Worm (Caenorhabditis elegans) whole organism, late embryonic: ENCODE data around the gene srg-53.

Experiments
- C08G9.2 ChIP-seq: sonication (generic microtip); optimal IDR thresholded peaks from 2 replicates; lab custom pipeline; 2016; ENCODE audit warnings: mild to moderate bottlenecking, missing genetic modification characterization, moderate library complexity, missing compliant biosample characterization
- F13H6.1 ChIP-seq: sonication (generic microtip); optimal IDR thresholded peaks from 2 replicates; lab custom pipeline; 2016; ENCODE audit warnings: missing genetic modification characterization, missing compliant biosample characterization
- Y22D7AL.16 ChIP-seq: sonication (generic microtip); optimal IDR thresholded peaks from 2 replicates; lab custom pipeline; 2016; ENCODE audit warnings: missing genetic modification characterization, missing compliant biosample characterization
- ahr-1 ChIP-seq: sonication (generic microtip); optimal IDR thresholded peaks from 2 replicates; lab custom pipeline; 2016; ENCODE audit warnings: missing genetic modification characterization, missing compliant biosample characterization
- ama-1 ChIP-seq: fragments of 150-350 bp; optimal IDR thresholded peaks from 2 replicates; lab custom pipeline; 2014
- ceh-14 ChIP-seq: sonication (generic microtip); optimal IDR thresholded peaks from 2 replicates; lab custom pipeline; 2016; ENCODE audit warnings: missing genotype, missing genetic modification characterization, missing compliant biosample characterization
- ceh-18 ChIP-seq: sonication (generic microtip); optimal IDR thresholded peaks from 2 replicates; lab custom pipeline; 2016; ENCODE audit warnings: missing genetic modification characterization, missing compliant biosample characterization
- ceh-19 ChIP-seq: fragments of 200-800 bp; sonication (Bioruptor generic); optimal IDR thresholded peaks from 2 replicates; lab custom pipeline; 2018; ENCODE audit warnings: mild to moderate bottlenecking, missing genetic modification characterization, missing compliant biosample characterization
- ceh-24 ChIP-seq: sonication (generic microtip); optimal IDR thresholded peaks from 2 replicates; lab custom pipeline; 2016; ENCODE audit warnings: mild to moderate bottlenecking, missing genetic modification characterization, missing compliant biosample characterization
- ceh-31 ChIP-seq: sonication (generic microtip); optimal IDR thresholded peaks from 2 replicates; lab custom pipeline; 2016; ENCODE audit warnings: missing genetic modification characterization, missing compliant biosample characterization
- ceh-48 ChIP-seq: sonication (generic microtip); optimal IDR thresholded peaks from 2 replicates; lab custom pipeline; 2016; ENCODE audit warnings: missing genetic modification characterization, inconsistent platforms, missing compliant biosample characterization
- ceh-9 ChIP-seq: sonication (generic microtip); optimal IDR thresholded peaks from 2 replicates; lab custom pipeline; 2016; ENCODE audit warnings: mild to moderate bottlenecking, missing genetic modification characterization, inconsistent platforms, missing compliant biosample characterization
- che-1 ChIP-seq: sonication (generic microtip); optimal IDR thresholded peaks from 2 replicates; lab custom pipeline; 2016; ENCODE audit warnings: mild to moderate bottlenecking, missing genetic modification characterization, missing compliant biosample characterization
- dmd-4 ChIP-seq: sonication (generic microtip); optimal IDR thresholded peaks from 2 replicates; lab custom pipeline; 2016; ENCODE audit warnings: borderline replicate concordance, missing genetic modification characterization, missing compliant biosample characterization
- elt-4 ChIP-seq: sonication (generic microtip); optimal IDR thresholded peaks from 2 replicates; lab custom pipeline; 2016; ENCODE audit warnings: missing genetic modification characterization, missing compliant biosample characterization
- ets-4 ChIP-seq: sonication (generic microtip); optimal IDR thresholded peaks from 2 replicates; lab custom pipeline; 2016; ENCODE audit warnings: missing genetic modification characterization, missing compliant biosample characterization
- hlh-13 ChIP-seq: fragments of 200-800 bp; sonication (Bioruptor generic); optimal IDR thresholded peaks from 2 replicates; lab custom pipeline; 2018; ENCODE audit warnings: mild to moderate bottlenecking, missing genetic modification characterization, missing compliant biosample characterization
- hlh-30 ChIP-seq: sonication (generic microtip); optimal IDR thresholded peaks from 2 replicates; lab custom pipeline; 2017; ENCODE audit warnings: antibody characterized with exemption, missing genetic modification characterization, missing compliant biosample characterization; ENCODE audit not compliant: insufficient read depth
- hlh-6 ChIP-seq: sonication (generic microtip); optimal IDR thresholded peaks from 2 replicates; lab custom pipeline; 2016; ENCODE audit warnings: missing genotype, missing genetic modification characterization, missing compliant biosample characterization
- hlh-8 ChIP-seq: sonication (generic microtip); optimal IDR thresholded peaks from 2 replicates; lab custom pipeline; 2016; ENCODE audit warnings: missing genotype, missing genetic modification characterization, missing compliant biosample characterization
- lim-6 ChIP-seq: sonication (generic microtip); optimal IDR thresholded peaks from 2 replicates; lab custom pipeline; 2016; ENCODE audit warnings: missing genetic modification characterization, missing compliant biosample characterization
- nhr-11 ChIP-seq: fragments of 150-350 bp; optimal IDR thresholded peaks from 2 replicates; lab custom pipeline; 2014; ENCODE audit warnings: missing biosample characterization, missing genetic modification characterization
- nhr-232 ChIP-seq: sonication (generic microtip); optimal IDR thresholded peaks from 2 replicates; lab custom pipeline; 2016; ENCODE audit warnings: missing genetic modification characterization, missing compliant biosample characterization
- npax-4 ChIP-seq: sonication (generic microtip); optimal IDR thresholded peaks from 2 replicates; lab custom pipeline; 2016; ENCODE audit warnings: missing genetic modification characterization, missing compliant biosample characterization
- pat-9 ChIP-seq: fragments of 200-800 bp; sonication (Bioruptor generic); optimal IDR thresholded peaks from 2 replicates; lab custom pipeline; 2018; ENCODE audit warnings: mild to moderate bottlenecking, missing genetic modification characterization, moderate library complexity, missing compliant biosample characterization
- pha-2 ChIP-seq: sonication (generic microtip); optimal IDR thresholded peaks from 2 replicates; lab custom pipeline; 2017; ENCODE audit warnings: mild to moderate bottlenecking, missing genetic modification characterization, missing compliant biosample characterization
- pqm-1 ChIP-seq: sonication (generic microtip); optimal IDR thresholded peaks from 2 replicates; lab custom pipeline; 2016; ENCODE audit warnings: missing genetic modification characterization, missing compliant biosample characterization
- pros-1 ChIP-seq: fragments of 150-350 bp; optimal IDR thresholded peaks from 2 replicates; lab custom pipeline; 2014; ENCODE audit warnings: missing biosample characterization, missing genetic modification reagents, missing genetic modification characterization
- ref-2 ChIP-seq: sonication (generic microtip); optimal IDR thresholded peaks from 2 replicates; lab custom pipeline; 2016; ENCODE audit warnings: missing genetic modification characterization, missing compliant biosample characterization
- rnt-1 ChIP-seq: sonication (generic microtip); optimal IDR thresholded peaks from 2 replicates; lab custom pipeline; 2016; ENCODE audit warnings: missing genetic modification characterization, missing compliant biosample characterization
- sdc-2 ChIP-seq: sonication (generic microtip); optimal IDR thresholded peaks from 2 replicates; lab custom pipeline; 2016; ENCODE audit warnings: missing genotype, missing genetic modification characterization, missing compliant biosample characterization
- sox-2 ChIP-seq: fragments of 200-800 bp; sonication (Bioruptor generic); IDR thresholded peaks from 2 replicates; pipeline ENCODE4 v1.3.6; 2022; ENCODE audit warnings: missing genetic modification reagents, missing genetic modification characterization, missing compliant biosample characterization
- syd-9 ChIP-seq: sonication (generic microtip); optimal IDR thresholded peaks from 2 replicates; lab custom pipeline; 2016; ENCODE audit warnings: mild to moderate bottlenecking, missing genetic modification characterization, moderate library complexity, missing compliant biosample characterization
- tbx-7 ChIP-seq: sonication (generic microtip); optimal IDR thresholded peaks from 2 replicates; lab custom pipeline; 2016; ENCODE audit warnings: missing genotype, missing genetic modification characterization, missing compliant biosample characterization
- ttx-3 ChIP-seq: sonication (generic microtip); optimal IDR thresholded peaks from 2 replicates; lab custom pipeline; 2016; ENCODE audit warnings: missing genetic modification reagents, missing genetic modification characterization, missing compliant biosample characterization
- unc-42 ChIP-seq: sonication (generic microtip); optimal IDR thresholded peaks from 2 replicates; lab custom pipeline; 2016; ENCODE audit warnings: missing genotype, missing genetic modification characterization, missing compliant biosample characterization
- unc-86 ChIP-seq: sonication (generic microtip); optimal IDR thresholded peaks from 2 replicates; lab custom pipeline; 2016; ENCODE audit warnings: missing genetic modification characterization, missing compliant biosample characterization

srg-53 gene

DNA sequence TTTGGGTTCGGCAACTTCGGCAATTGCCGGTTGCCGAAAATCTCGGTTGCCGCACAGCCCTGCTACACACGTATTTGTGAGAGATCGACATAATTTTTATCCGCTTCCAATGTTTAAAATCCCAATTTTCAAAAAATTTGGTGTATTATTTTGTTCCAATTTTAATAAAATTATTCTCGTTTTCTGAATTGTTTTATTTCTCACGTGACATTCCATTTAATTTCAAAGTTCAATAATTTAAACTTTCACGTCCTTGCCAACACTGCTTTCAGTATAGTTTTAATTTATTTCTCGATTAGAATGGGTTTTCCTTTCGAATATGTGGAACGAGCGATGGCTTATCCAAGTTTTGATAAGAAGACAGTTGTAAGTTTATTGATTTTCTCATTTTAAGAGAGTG is 22.7 kb upstream of the srg-53 start, which contains the start of gene K09C6.2:
Gene K09C6.2, plus strand, starts transcription at position 301 of the 400 bp plus-strand sequence.
- TF ChIP-seq che-1 (tag; lab: Kevin White, UChicago): no peak
- no peak for TF ChIP-seq rnt-1
- TF ChIP-seq ets-4: no peak
- no peak for TF ChIP-seq sdc-2 (tag; lab: Kevin White, UChicago)
- no peak for TF ChIP-seq ceh-18 (tag; lab: Kevin White, UChicago)
- TF ChIP-seq tbx-7: no peak

DNA sequence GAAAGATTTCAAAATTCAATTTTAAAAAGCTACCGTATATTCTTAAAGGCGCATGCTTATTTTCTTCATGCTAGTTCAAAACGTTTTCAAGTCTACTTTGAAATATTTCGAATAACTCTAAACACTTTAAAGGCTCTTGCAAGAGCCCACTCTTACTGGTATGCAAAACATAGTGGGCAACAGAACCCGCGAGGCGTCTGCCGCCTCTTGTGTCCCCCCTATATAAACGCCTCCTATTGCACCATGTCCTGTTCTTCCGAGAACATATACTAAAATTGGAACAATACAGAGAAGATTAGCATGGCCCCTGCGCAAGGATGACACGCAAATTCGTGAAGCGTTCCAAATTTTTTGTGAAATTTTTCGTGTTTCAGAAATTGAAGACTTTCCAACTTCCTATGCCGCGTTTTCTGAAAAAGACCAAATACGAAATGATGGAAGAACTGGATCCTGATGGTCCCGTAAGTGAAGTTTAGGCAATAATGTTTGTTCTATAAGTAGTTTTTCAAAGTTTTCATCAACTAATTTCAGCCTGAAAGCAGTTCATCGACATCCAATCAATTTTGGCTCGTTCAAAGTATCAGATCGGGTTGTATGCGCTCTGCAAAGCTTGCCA is 20.3 kb upstream of the srg-53 start:
- TF ChIP-seq C08G9.2 (tag; lab: Kevin White, UChicago) (no peak), sox-2 (0 out of 2 replicates have a peak, but pooled peaks have one; percentile 36)

DNA sequence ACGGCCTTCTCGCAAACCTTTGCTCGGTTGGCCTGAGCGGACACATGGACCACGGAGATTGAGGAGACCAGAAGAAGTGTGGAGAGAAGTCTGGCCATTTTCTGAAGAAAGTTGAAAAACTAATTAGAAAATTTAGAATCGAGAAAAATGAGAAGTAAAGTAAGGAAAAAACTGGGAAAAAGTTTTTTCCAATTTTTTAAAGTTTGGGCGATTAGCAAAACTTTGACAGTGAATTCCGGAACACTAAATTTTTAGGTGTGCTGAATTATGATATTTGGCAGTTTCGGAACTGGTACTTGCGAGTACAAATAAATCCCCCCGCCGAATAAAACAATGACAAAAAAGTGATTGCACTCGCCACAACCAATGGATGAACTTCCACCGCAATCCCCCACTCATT is 12.5 kb upstream of the srg-53 start, which contains the start of gene T02B11.3:
Gene T02B11.3, minus strand, starts transcription at position 101 of the 400 bp plus-strand sequence.
- no peak for TF ChIP-seq pha-2 (tag; lab: Kevin White, UChicago)
- TF ChIP-seq rnt-1: no peak
- TF ChIP-seq ahr-1: no peak
- no peak for TF ChIP-seq Y22D7AL.16 (tag; lab: Kevin White, UChicago)
- TF ChIP-seq ceh-14: no peak
- no peak for TF ChIP-seq ceh-48 (tag; lab: Kevin White, UChicago)
- no peak for TF ChIP-seq unc-86 (tag; lab: Kevin White, UChicago)
- no peak for TF ChIP-seq ama-1 (lab: Kevin White, UChicago)
- no peak for TF ChIP-seq pqm-1 (tag; lab: Kevin White, UChicago)
- TF ChIP-seq ceh-9: no peak

DNA sequence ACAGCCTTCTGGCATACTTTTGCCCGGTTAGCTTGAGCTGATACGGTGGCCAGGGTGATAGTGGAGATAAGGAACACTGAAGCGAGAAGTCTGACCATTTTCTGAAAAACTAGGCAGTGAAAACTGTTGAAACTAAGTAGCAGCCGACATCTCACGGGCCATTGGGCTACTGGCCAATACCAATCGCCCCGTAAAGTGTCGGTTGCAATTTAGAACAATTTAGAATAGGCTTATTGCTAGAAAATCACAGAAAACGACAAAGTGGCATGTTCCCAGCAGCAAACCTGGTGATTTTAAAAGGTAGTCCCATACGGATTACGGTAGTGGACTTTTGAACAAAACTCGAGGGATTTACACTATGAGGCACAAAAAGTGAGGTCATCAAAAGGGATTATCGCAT is 8.2 kb upstream of the srg-53 start, which contains the start of gene T02B11.4:
Gene T02B11.4, minus strand, starts transcription at position 101 of the 400 bp plus-strand sequence.
- TF ChIP-seq npax-4 (tag; lab: Kevin White, UChicago) (no peak), unc-42 (tag; lab: Kevin White, UChicago) (no peak), hlh-8 (tag; lab: Kevin White, UChicago) (no peak), ceh-48 (tag; lab: Kevin White, UChicago) (no peak), pqm-1 (tag; lab: Kevin White, UChicago) (no peak), ceh-31 (tag; lab: Kevin White, UChicago) (no peak), ceh-19 (no peak), nhr-232 (tag; lab: Kevin White, UChicago) (no peak), pros-1 (tag; lab: Kevin White, UChicago) (no peak), elt-4 (tag; lab: Kevin White, UChicago) (no peak), ttx-3 (tag; lab: Kevin White, UChicago) (no peak), F13H6.1 (tag; lab: Kevin White, UChicago) (no peak), ahr-1 (no peak), lim-6 (tag; lab: Kevin White, UChicago) (no peak), dmd-4 (tag; lab: Kevin White, UChicago) (no peak), hlh-30 (tag; lab: Kevin White, UChicago) (no peak), pat-9 (tag; lab: Kevin White, UChicago) (no peak), nhr-11 (tag; lab: Kevin White, UChicago) (no peak)

DNA sequence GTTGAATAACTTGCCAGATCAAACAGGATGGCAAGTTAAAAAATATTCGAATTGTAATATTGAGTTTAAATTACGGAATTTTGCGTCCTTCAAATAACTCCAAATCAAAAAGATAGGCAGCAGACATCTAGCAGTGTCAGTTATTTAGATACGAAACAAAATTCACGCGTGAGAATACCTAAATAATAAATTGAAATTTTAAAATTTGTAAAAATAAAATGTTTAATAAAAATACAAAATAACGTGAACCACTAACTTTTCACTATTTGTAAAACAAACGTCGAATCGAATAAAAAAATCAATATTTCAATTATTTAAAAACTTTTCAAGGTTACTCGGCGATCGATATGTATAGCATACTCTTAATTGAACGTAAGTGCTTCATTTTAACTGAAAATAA is 3.3 kb upstream of the srg-53 start, which contains the start of gene T02B11.9:
Gene T02B11.9, plus strand, starts transcription at position 301 of the 400 bp plus-strand sequence.
- TF ChIP-seq hlh-13 (GFP tag; lab: Kevin White, UChicago) (no peak), ref-2 (tag; lab: Kevin White, UChicago) (no peak), hlh-6 (tag; lab: Kevin White, UChicago) (no peak), ceh-24 (tag; lab: Kevin White, UChicago) (no peak), unc-86 (tag; lab: Kevin White, UChicago) (no peak), nhr-232 (tag; lab: Kevin White, UChicago) (no peak), syd-9 (tag; lab: Kevin White, UChicago) (no peak), hlh-8 (tag; lab: Kevin White, UChicago) (no peak)
